Worm (Caenorhabditis elegans): ENCODE results near the gene pqn-91.

DNA sequence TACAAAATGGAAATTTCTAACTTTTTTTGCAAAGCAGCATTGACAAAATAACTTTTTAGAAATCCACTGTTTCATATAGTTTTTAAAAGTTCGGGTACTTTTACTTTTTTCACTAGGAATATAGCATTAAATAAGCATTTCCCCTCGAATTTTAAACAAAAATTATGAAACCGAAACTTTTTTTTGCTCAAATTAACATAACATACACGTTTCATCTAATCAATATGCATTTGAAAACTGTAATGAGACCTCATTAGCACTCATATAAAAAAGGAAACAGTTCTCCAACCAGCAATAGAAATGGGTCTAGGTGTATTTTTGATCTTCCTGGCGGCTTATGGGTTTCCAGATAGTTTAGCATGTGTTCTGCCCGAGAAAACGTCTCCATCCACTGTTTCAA, 2.3 kb downstream of the pqn-91 start, which contains the start of gene Y73F8A.10:
- no peak for TF ChIP-seq che-1 (tag; optimal IDR thresholded peaks at IDR 0.05)
- TF ChIP-seq ceh-6 (GFP tag; optimal IDR thresholded peaks at IDR 0.05): no peak
- TF ChIP-seq sox-4 (tag; optimal IDR thresholded peaks at IDR 0.05): no peak
- no peak for TF ChIP-seq pha-4 (tag; optimal IDR thresholded peaks at IDR 0.05)
- no peak for TF ChIP-seq ttx-3 (tag; optimal IDR thresholded peaks at IDR 0.05)
- no peak for TF ChIP-seq ets-4 (tag; optimal IDR thresholded peaks at IDR 0.05)
- no peak for TF ChIP-seq K09A11.1 (tag; optimal IDR thresholded peaks at IDR 0.05; ENCODE audit: insufficient read depth)

Data from whole organism, late embryonic.